Fruit fly (Drosophila melanogaster) S2 (cell line): Measurements from ENCODE around the gene CG32376.

Experiments used
- CG8478 ChIP-seq: fragments of >200 bp; optimal IDR thresholded peaks from 2 replicates; lab custom pipeline; 2018
- CTCF ChIP-seq, 2 experiments: fragments of >200 bp; optimal IDR thresholded peaks; 2 replicates each; lab custom pipeline; 2018

CG32376 gene

DNA sequence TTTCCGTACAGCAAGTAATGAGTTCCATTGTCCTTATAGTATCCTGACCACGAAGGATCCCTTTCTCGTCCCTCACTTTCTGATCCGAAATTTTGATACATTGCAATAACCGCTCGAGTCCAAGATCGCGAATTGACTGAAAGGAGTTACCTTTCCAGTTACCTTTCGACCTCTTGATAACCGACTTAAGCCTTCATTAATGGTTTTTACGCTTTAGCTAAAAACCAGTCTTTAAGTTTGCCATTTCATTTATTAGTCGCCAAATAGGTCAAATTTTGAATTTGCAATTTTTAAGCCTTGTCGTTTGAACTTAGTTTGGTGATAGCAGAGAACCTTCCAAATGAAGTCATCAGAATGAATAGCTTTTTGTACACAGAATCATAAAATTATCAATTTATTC, at the start of gene CG32376:
Gene CG32376, minus strand, starts transcription at position 101 of the 400 bp plus-strand sequence.
- TF ChIP-seq CTCF (optimal IDR thresholded peaks at IDR 0.05; lab: Kevin White, UChicago): no peak
- TF ChIP-seq CG8478 (lab: Kevin White, UChicago): no peak

- TF ChIP-seq CTCF (optimal IDR thresholded peaks at IDR 0.05; lab: Kevin White, UChicago): no peak
- TF ChIP-seq CG8478 (lab: Kevin White, UChicago): no peak
Measured at dm6 chr3L:7590898-7591297, 48.6 kb upstream of the CG32376 start, which contains the start of gene t-Grip84. Gene t-Grip84 (minus strand): TSS chr3L:7590998.

DNA sequence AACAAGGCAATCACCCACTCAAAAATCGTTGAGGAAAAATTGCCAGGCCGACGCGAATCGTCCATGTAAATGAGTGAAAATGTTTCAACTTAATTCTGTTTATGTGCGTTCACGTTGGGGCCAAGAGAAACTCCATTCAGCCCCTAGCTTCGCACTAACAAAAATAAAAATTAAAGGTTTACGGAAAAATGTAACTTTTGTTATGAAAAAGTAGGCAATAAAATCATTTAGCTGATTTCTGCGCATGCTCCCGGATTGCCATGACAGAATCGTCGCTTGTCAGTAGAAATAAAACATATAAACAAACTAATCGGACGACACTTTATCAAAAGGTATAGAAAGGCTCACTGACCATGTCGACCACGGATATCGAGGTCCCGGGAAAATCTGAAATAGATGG, 40.9 kb upstream of the CG32376 start, which contains the start of gene mmm:
Gene mmm, plus strand, starts transcription at position 301 of the 400 bp plus-strand sequence.
- no peak for TF ChIP-seq CG8478 (lab: Kevin White, UChicago)
- no peak for TF ChIP-seq CTCF (optimal IDR thresholded peaks at IDR 0.05; lab: Kevin White, UChicago)

- TF ChIP-seq CTCF (optimal IDR thresholded peaks at IDR 0.05; lab: Kevin White, UChicago) (no peak), CG8478 (lab: Kevin White, UChicago) (no peak)
Measured at dm6 chr3L:7572948-7573347, 30.7 kb upstream of the CG32376 start.

- no peak for TF ChIP-seq CG8478 (lab: Kevin White, UChicago)
- no peak for TF ChIP-seq CTCF (optimal IDR thresholded peaks at IDR 0.05; lab: Kevin White, UChicago)
Measured at dm6 chr3L:7562310-7562709, 20.1 kb upstream of the CG32376 start, which contains the start of gene frac. Gene frac (plus strand): TSS chr3L:7562610.

DNA sequence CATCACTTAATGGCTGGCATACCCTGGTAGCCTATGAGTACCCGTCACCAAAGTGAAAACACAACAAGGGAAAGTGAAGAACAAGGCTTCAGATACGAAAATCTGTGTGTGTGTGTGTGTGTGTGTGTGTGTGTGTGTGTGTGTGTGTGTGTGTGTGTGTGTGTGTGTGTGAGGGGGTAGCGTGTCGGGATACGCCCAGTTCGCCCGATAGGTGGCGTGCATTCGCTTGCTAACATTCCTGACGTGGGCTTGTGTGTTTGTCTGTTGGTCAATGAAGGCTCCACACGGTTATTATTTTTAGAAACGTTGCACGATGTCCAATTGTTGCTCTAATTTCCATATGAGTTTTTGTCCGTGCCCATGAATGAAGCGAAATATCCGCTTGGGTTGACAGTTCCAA, 18.3 kb upstream of the CG32376 start:
- TF ChIP-seq CTCF (optimal IDR thresholded peaks at IDR 0.05; lab: Kevin White, UChicago) (peak; percentile 73 to 80), CG8478 (lab: Kevin White, UChicago) (no peak)

DNA sequence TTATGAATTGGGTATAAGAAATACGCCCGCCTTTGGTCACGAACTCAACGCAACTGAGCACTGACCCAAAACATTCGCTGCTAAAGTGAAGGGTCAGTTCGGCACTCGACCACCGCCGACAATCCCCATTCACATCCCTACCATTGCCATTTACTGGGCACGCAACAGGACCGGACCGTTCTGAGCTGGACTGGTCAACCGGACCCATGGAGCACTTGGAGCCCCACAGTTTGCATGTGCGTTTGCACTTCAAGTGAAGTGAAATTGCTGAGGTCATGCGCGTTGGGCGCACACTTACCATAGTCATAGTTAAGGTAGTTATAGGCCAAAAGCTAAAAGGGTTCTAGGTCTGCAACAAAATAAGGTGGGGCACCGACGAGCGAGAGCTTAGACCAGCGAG, 17.7 kb upstream of the CG32376 start, which contains the start of gene CG14837:
Gene CG14837, minus strand, starts transcription at position 101 of the 400 bp plus-strand sequence.
- no peak for TF ChIP-seq CTCF (optimal IDR thresholded peaks at IDR 0.05; lab: Kevin White, UChicago)
- no peak for TF ChIP-seq CG8478 (lab: Kevin White, UChicago)

DNA sequence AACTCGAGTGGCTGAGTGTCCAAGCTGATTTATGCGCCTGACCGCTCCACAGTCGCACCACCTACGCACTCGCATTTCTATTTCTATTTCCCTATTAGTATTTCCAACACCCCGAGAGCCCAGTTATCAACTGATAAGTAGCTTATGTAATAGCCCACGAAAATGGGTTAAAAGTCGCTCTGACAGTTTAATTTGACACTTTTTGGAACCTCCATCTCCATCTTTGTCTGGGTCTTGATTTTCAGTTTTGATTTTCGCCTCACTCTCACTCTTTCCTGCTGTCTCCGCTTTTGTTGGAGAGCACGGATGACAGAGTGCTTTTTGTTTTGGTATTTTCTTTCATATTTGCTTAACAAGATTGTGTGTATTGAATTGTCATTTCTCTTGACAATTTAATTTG, 10.8 kb upstream of the CG32376 start:
- TF ChIP-seq CG8478 (lab: Kevin White, UChicago) (no peak), CTCF (optimal IDR thresholded peaks at IDR 0.05; lab: Kevin White, UChicago) (no peak)

DNA sequence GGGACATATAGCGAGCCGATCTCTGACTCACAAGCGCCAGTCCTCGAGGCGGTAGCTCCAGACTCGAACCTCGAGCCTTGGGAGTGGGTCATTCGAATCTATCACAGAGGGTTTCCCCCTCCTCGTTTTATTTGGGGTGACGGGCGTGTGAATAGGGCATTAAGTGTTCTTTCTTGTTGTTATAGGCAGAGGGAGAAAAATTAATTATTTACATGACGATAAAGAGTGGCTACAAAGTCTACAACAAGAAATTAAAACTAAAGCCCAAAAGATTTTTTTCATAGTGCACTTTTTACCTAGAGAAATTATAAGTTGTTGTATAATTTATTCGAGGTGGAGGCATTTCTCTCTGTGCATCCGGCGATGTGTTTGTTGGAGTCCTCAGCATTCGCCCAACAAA, 10.2 kb upstream of the CG32376 start:
- TF ChIP-seq CG8478 (lab: Kevin White, UChicago) (no peak), CTCF (optimal IDR thresholded peaks at IDR 0.05; lab: Kevin White, UChicago) (no peak)

dm6 chr3L:7550225-7550624, 8.0 kb upstream of the CG32376 start:
- TF ChIP-seq CG8478 (lab: Kevin White, UChicago): no peak
- no peak for TF ChIP-seq CTCF (optimal IDR thresholded peaks at IDR 0.05; lab: Kevin White, UChicago)

dm6 chr3L:7545562-7545961, 3.3 kb upstream of the CG32376 start:
- TF ChIP-seq CG8478 (lab: Kevin White, UChicago) (no peak), CTCF (optimal IDR thresholded peaks at IDR 0.05; lab: Kevin White, UChicago) (no peak)

dm6 chr3L:7544639-7545183, 2.5 kb upstream of the CG32376 start:
- TF ChIP-seq CTCF (optimal IDR thresholded peaks at IDR 0.05; lab: Kevin White, UChicago): no peak
- TF ChIP-seq CG8478 (lab: Kevin White, UChicago): no peak

DNA sequence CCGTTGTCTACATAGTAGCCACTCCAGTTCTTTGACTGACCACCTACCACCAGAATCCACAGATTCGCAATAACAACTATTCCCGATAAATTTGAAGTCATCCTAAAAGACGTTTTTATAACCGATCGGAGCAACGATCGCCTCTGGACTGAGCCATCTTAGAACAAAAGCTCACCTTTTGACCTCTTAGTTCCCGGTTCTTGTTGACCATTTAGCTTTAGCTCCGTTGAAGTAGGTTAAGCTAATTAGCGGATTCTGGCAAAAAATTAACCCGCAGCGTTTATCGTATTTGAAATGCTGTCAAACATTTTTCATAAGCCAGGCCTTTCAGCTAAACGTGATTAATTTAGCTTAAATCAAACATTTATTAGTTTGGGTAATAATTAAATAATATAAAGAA, 1.2 kb downstream of the CG32376 start, which contains the start of gene CG32374:
Gene CG32374, minus strand, starts transcription at position 101 of the 400 bp plus-strand sequence.
- TF ChIP-seq CG8478 (lab: Kevin White, UChicago): no peak
- no peak for TF ChIP-seq CTCF (optimal IDR thresholded peaks at IDR 0.05; lab: Kevin White, UChicago)

DNA sequence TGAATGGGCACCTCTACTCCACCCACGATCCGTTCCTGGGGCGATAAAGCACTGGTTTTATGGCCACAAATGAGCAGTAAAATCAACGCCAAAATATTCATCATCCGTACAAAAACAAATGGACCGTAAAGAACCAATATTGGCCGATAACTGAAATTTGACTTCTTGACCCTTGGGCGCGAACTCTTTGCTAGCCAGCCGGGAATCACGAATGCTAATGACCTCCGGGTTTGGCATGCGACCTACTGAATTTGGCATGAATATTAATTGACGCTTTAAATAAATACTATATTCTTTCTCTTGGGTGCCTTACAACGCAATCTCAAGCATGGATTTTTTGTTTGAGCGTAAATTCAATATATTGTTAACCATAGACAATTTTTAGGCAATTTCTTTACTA, 2.5 kb downstream of the CG32376 start, which contains the start of gene CG16998:
Gene CG16998, minus strand, starts transcription at position 101 of the 400 bp plus-strand sequence.
- no peak for TF ChIP-seq CG8478 (lab: Kevin White, UChicago)
- no peak for TF ChIP-seq CTCF (optimal IDR thresholded peaks at IDR 0.05; lab: Kevin White, UChicago)

- TF ChIP-seq CG8478 (lab: Kevin White, UChicago): no peak
- no peak for TF ChIP-seq CTCF (optimal IDR thresholded peaks at IDR 0.05; lab: Kevin White, UChicago)
Measured at dm6 chr3L:7530461-7531338, 11.6 kb downstream of the CG32376 start.
